Fruit fly (Drosophila melanogaster): ENCODE data around the gene CG14834.

Gene CG14834

dm6 chr3L:7347984-7348631 lies 1.2 kb upstream of the CG14834 start, which contains the start of the genes Srp19 and qm (continued):
- peak; percentile 36 for TF ChIP-seq CG1602 (GFP tag; optimal IDR thresholded peaks at IDR 0.05)
- TF ChIP-seq CG2202 (tag; optimal IDR thresholded peaks at IDR 0.05) = no peak
- no peak for TF ChIP-seq CG6813 (GFP tag; optimal IDR thresholded peaks at IDR 0.05)
- TF ChIP-seq CG6689 (GFP tag; IDR thresholded peaks at IDR 0.05) = peak; percentile 29; the same call in 1 of the 2 replicates
- no peak; the same call in 2 of the 3 replicates for TF ChIP-seq ci (GFP tag; IDR thresholded peaks at IDR 0.05)
- TF ChIP-seq Gug (GFP tag; IDR thresholded peaks at IDR 0.05) = peak; percentile 24; the same call in 1 of the 4 replicates
- TF ChIP-seq pan (optimal IDR thresholded peaks at IDR 0.05) = no peak
- TF ChIP-seq pan (GFP tag; optimal IDR thresholded peaks at IDR 0.05 in 1 of 2, IDR thresholded peaks at IDR 0.05 in 1 of 2) = peak in 1 of 2 experiments; percentile 63
- no peak for TF ChIP-seq Blimp-1 (GFP tag; optimal IDR thresholded peaks at IDR 0.05)
- peak; percentile 57 for TF ChIP-seq ind (GFP tag; optimal IDR thresholded peaks at IDR 0.05)
- peak; percentile 0 for TF ChIP-seq NfI (GFP tag; optimal IDR thresholded peaks at IDR 0.05)
- TF ChIP-seq CG9876 (GFP tag; optimal IDR thresholded peaks at IDR 0.05) = no peak
- TF ChIP-seq CG4328 (GFP tag; optimal IDR thresholded peaks at IDR 0.05) = no peak
- TF ChIP-seq CrebB (tag; optimal IDR thresholded peaks at IDR 0.05) = no peak
- TF ChIP-seq CG9215 (GFP tag; IDR thresholded peaks at IDR 0.05) = peak; percentile 32; the same call in 1 of the 2 replicates
- TF ChIP-seq caup (GFP tag; optimal IDR thresholded peaks at IDR 0.05; ENCODE audit: severe bottlenecking) = peak; percentile 22
- TF ChIP-seq CG1529 (GFP tag; optimal IDR thresholded peaks at IDR 0.05) = no peak
- no peak for TF ChIP-seq Spps (tag; optimal IDR thresholded peaks at IDR 0.05)
- TF ChIP-seq prd (optimal IDR thresholded peaks at IDR 0.05) = no peak
- TF ChIP-seq prd (GFP tag; IDR thresholded peaks at IDR 0.05) = peak; percentile 71
- TF ChIP-seq CG8765 (GFP tag; IDR thresholded peaks at IDR 0.05) = no peak
- peak; percentile 52 for TF ChIP-seq CG13624 (GFP tag; optimal IDR thresholded peaks at IDR 0.05)
- peak; percentile 37 for TF ChIP-seq CG12104 (GFP tag; optimal IDR thresholded peaks at IDR 0.05)
- TF ChIP-seq CTCF (GFP tag; optimal IDR thresholded peaks at IDR 0.05) = no peak
- TF ChIP-seq Awh (GFP tag; IDR thresholded peaks at IDR 0.05) = no peak
- no peak for TF ChIP-seq croc (GFP tag; conservative IDR thresholded peaks at IDR 0.05)
- peak; percentile 70 for TF ChIP-seq CG12391 (tag; optimal IDR thresholded peaks at IDR 0.05)
- TF ChIP-seq abd-A (tag; optimal IDR thresholded peaks at IDR 0.05) = no peak
- TF ChIP-seq ro (GFP tag; IDR thresholded peaks at IDR 0.05) = no peak
- TF ChIP-seq CG12155 (GFP tag; optimal IDR thresholded peaks at IDR 0.05) = peak; percentile 36
- TF ChIP-seq CG15514 (GFP tag; optimal IDR thresholded peaks at IDR 0.05) = peak; percentile 64
- TF ChIP-seq danr (GFP tag; IDR thresholded peaks at IDR 0.05) = no peak
- no peak for TF ChIP-seq dati (GFP tag; IDR thresholded peaks at IDR 0.05)
- peak; percentile 6 for TF ChIP-seq Dip3 (GFP tag; optimal IDR thresholded peaks at IDR 0.05)
- TF ChIP-seq Taf1 (GFP tag; IDR thresholded peaks at IDR 0.05) = 0 out of 2 replicates have a peak, but pooled peaks have one; percentile 17
- peak; percentile 61 for TF ChIP-seq pnt (GFP tag; optimal IDR thresholded peaks at IDR 0.05)
- TF ChIP-seq D19A (tag; optimal IDR thresholded peaks at IDR 0.05) = no peak
- no peak for TF ChIP-seq Six4 (GFP tag; optimal IDR thresholded peaks at IDR 0.05)
- TF ChIP-seq amos (GFP tag; IDR thresholded peaks at IDR 0.05; ENCODE audit: partially characterized antibody) = peak; percentile 77
- peak; percentile 65 for TF ChIP-seq nom (GFP tag; optimal IDR thresholded peaks at IDR 0.05)
- TF ChIP-seq gce (GFP tag; IDR thresholded peaks at IDR 0.05) = peak; percentile 73; the same call in 2 of the 3 replicates
- no peak for TF ChIP-seq CG14965 (GFP tag; optimal IDR thresholded peaks at IDR 0.05; ENCODE audit: borderline replicate concordance)
- TF ChIP-seq Hey (tag; optimal IDR thresholded peaks at IDR 0.05) = no peak
- no peak for TF ChIP-seq bigmax (GFP tag; optimal IDR thresholded peaks at IDR 0.05)
- TF ChIP-seq Xrp1 (GFP tag; IDR thresholded peaks at IDR 0.05) = peak; percentile 44; the same call in 1 of the 2 replicates
- TF ChIP-seq CG8944 (GFP tag; optimal IDR thresholded peaks at IDR 0.05) = peak; percentile 47
- TF ChIP-seq twi (tag; optimal IDR thresholded peaks at IDR 0.05) = no peak
- TF ChIP-seq CG2120 (GFP tag; optimal IDR thresholded peaks at IDR 0.05) = peak; percentile 78
- peak; percentile 58 for TF ChIP-seq CG32772 (GFP tag; IDR thresholded peaks at IDR 0.05)
- no peak for TF ChIP-seq ara (GFP tag; IDR thresholded peaks at IDR 0.05)
- TF ChIP-seq lov (optimal IDR thresholded peaks at IDR 0.05) = no peak
- TF ChIP-seq lov (GFP tag; IDR thresholded peaks at IDR 0.05) = no peak
